Worm (Caenorhabditis elegans): ENCODE data around the gene srd-36.

srd-36 gene

ce11 chrX:13288715-13289114, 5.9 kb downstream of the srd-36 start, which contains the start of gene R04D3.4:
Gene R04D3.4 (minus strand): TSS chrX:13288815.
- TF ChIP-seq ama-1 (optimal IDR thresholded peaks at IDR 0.05) (no peak), Y22D7AL.16 (tag; optimal IDR thresholded peaks at IDR 0.05) (no peak)

- TF ChIP-seq lim-6 (tag; optimal IDR thresholded peaks at IDR 0.05) (no peak), unc-55 (GFP tag; optimal IDR thresholded peaks at IDR 0.05) (no peak), sox-2 (GFP tag; IDR thresholded peaks at IDR 0.05) (no peak), elt-2 (tag; optimal IDR thresholded peaks at IDR 0.05) (no peak), ceh-2 (tag; optimal IDR thresholded peaks at IDR 0.05) (no peak), pha-4 (tag; optimal IDR thresholded peaks at IDR 0.05) (no peak), ceh-31 (tag; optimal IDR thresholded peaks at IDR 0.05) (no peak)
These were observed 8.0 kb downstream of the srd-36 start, which contains the start of gene R04D3.2 for ce11 chrX:13286533-13286932. Gene R04D3.2 (minus strand): TSS chrX:13286633.

ce11 chrX:13284618-13285017, 10.0 kb downstream of the srd-36 start:
- TF ChIP-seq lim-6 (tag; optimal IDR thresholded peaks at IDR 0.05) = no peak
- TF ChIP-seq elt-2 (tag; optimal IDR thresholded peaks at IDR 0.05) = no peak
- TF ChIP-seq ahr-1 (tag; optimal IDR thresholded peaks at IDR 0.05) = no peak
- TF ChIP-seq rnt-1 (tag; optimal IDR thresholded peaks at IDR 0.05) = no peak
- TF ChIP-seq C08G9.2 (tag; optimal IDR thresholded peaks at IDR 0.05) = no peak
- TF ChIP-seq ceh-18 (tag; optimal IDR thresholded peaks at IDR 0.05) = no peak
- no peak for TF ChIP-seq elt-4 (tag; optimal IDR thresholded peaks at IDR 0.05)
- TF ChIP-seq ceh-19 (GFP tag; optimal IDR thresholded peaks at IDR 0.05) = no peak
- no peak for TF ChIP-seq lin-11 (tag; optimal IDR thresholded peaks at IDR 0.05)
- TF ChIP-seq pat-9 (tag; optimal IDR thresholded peaks at IDR 0.05) = no peak
- no peak for TF ChIP-seq ceh-9 (tag; optimal IDR thresholded peaks at IDR 0.05)
- no peak for TF ChIP-seq ama-1 (optimal IDR thresholded peaks at IDR 0.05)
- TF ChIP-seq pqm-1 (tag; optimal IDR thresholded peaks at IDR 0.05) = no peak
- TF ChIP-seq ceh-45 (GFP tag; IDR thresholded peaks at IDR 0.05) = no peak
- no peak for TF ChIP-seq zip-5 (tag; optimal IDR thresholded peaks at IDR 0.05)
- no peak for TF ChIP-seq dve-1 (tag; optimal IDR thresholded peaks at IDR 0.05)
- TF ChIP-seq pha-4 (tag; optimal IDR thresholded peaks at IDR 0.05) = no peak
- no peak for TF ChIP-seq T23F11.4 (GFP tag; optimal IDR thresholded peaks at IDR 0.05)
- no peak for TF ChIP-seq ceh-6 (GFP tag; optimal IDR thresholded peaks at IDR 0.05)
- TF ChIP-seq sox-4 (tag; optimal IDR thresholded peaks at IDR 0.05) = no peak

- TF ChIP-seq ztf-16 (tag; optimal IDR thresholded peaks at IDR 0.05) = no peak
- TF ChIP-seq ref-2 (tag; optimal IDR thresholded peaks at IDR 0.05) = no peak
These were observed 10.5 kb downstream of the srd-36 start, which contains the start of gene cyp-14A4 for ce11 chrX:13284091-13284490. Gene cyp-14A4 (minus strand): TSS chrX:13284197.

ce11 chrX:13283462-13283861, 11.1 kb downstream of the srd-36 start:
- TF ChIP-seq hlh-6 (tag; optimal IDR thresholded peaks at IDR 0.05) (no peak), hlh-8 (tag; optimal IDR thresholded peaks at IDR 0.05) (no peak), unc-42 (tag; optimal IDR thresholded peaks at IDR 0.05) (no peak), ama-1 (optimal IDR thresholded peaks at IDR 0.05) (no peak), ceh-14 (tag; optimal IDR thresholded peaks at IDR 0.05) (no peak), syd-9 (tag; optimal IDR thresholded peaks at IDR 0.05) (no peak), ttx-3 (tag; optimal IDR thresholded peaks at IDR 0.05) (no peak)

ce11 chrX:13278876-13279275, 15.7 kb downstream of the srd-36 start, which contains the start of gene phf-33:
Gene phf-33 (minus strand): TSS chrX:13278976.
- TF ChIP-seq mec-3 (tag; optimal IDR thresholded peaks at IDR 0.05; ENCODE audit: borderline replicate concordance) (no peak), Y22D7AL.16 (tag; optimal IDR thresholded peaks at IDR 0.05) (no peak), fkh-10 (GFP tag; optimal IDR thresholded peaks at IDR 0.05) (no peak), ceh-30 (tag; optimal IDR thresholded peaks at IDR 0.05) (no peak), ceh-31 (tag; optimal IDR thresholded peaks at IDR 0.05) (no peak)

Data from whole organism, late embryonic.